Worm (Caenorhabditis elegans): ENCODE data around the gene W01C8.5.

W01C8.5 gene

ce11 chrX:5696197-5696596 is 911 bp downstream of the W01C8.5 start (continued):
- TF ChIP-seq zfh-2 (GFP tag; conservative IDR thresholded peaks at IDR 0.05) (peak; percentile 64), lsl-1 (GFP tag; optimal IDR thresholded peaks at IDR 0.05) (no peak), ceh-91 (GFP tag; IDR thresholded peaks at IDR 0.05) (no peak), sdz-38 (tag; optimal IDR thresholded peaks at IDR 0.05) (no peak), egl-44 (GFP tag; IDR thresholded peaks at IDR 0.05) (peak; percentile 51; the same call in 1 of the 2 replicates), egl-18 (GFP tag; IDR thresholded peaks at IDR 0.05) (no peak), F52B5.7 (tag; optimal IDR thresholded peaks at IDR 0.05) (no peak), ekl-4 (GFP tag; IDR thresholded peaks at IDR 0.05) (peak; percentile 48; the same call in 1 of the 2 replicates), let-607 (tag; optimal IDR thresholded peaks at IDR 0.05) (peak in 1 of 2 experiments; percentile 26), chd-7 (tag; optimal IDR thresholded peaks at IDR 0.05) (peak; percentile 18), nhr-90 (tag; optimal IDR thresholded peaks at IDR 0.05) (peak; percentile 21), lin-26 (GFP tag; IDR thresholded peaks at IDR 0.05) (peak; percentile 76), lin-40 (tag; optimal IDR thresholded peaks at IDR 0.05) (peak; percentile 34), somi-1 (GFP tag; optimal IDR thresholded peaks at IDR 0.05) (peak; percentile 34), nhr-80 (tag; optimal IDR thresholded peaks at IDR 0.05) (peak; percentile 93), lin-54 (GFP tag; optimal IDR thresholded peaks at IDR 0.05) (peak; percentile 6), B0336.3 (GFP tag; IDR thresholded peaks at IDR 0.05) (peak; percentile 63; the same call in 1 of the 2 replicates), aptf-2 (GFP tag; conservative IDR thresholded peaks at IDR 0.05) (no peak), attf-5 (GFP tag; optimal IDR thresholded peaks at IDR 0.05) (peak; percentile 30), let-526 (GFP tag; IDR thresholded peaks at IDR 0.05) (0 out of 2 replicates have a peak, but pooled peaks have one; percentile 11), ztf-22 (GFP tag; optimal IDR thresholded peaks at IDR 0.05) (peak; percentile 43), repo-1 (tag; optimal IDR thresholded peaks at IDR 0.05) (no peak)

DNA sequence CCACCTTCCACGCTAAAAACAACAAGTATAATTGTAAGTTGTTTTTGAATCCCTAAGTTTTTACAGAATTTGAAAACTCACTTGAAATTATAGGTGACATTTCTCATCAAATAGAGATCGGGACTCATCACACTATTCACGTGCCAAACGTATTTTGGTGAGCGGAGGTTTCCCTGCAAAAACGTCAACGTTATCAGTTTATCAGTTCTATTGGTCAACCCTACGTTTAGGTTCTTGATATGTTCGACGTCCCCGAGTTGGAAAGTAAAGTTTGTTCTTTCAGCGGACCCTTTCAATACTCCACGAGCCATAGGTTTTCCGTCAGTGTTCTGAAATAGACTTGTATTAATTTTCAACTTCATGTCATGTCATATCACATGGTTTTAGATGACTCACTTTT is 1.7 kb downstream of the W01C8.5 start:
- no peak for TF ChIP-seq hsf-1 (GFP tag; IDR thresholded peaks at IDR 0.05)
- no peak for TF ChIP-seq athp-1 (tag; optimal IDR thresholded peaks at IDR 0.05)
- no peak for TF ChIP-seq ztf-18 (tag; optimal IDR thresholded peaks at IDR 0.05)
- TF ChIP-seq nhr-80 (tag; optimal IDR thresholded peaks at IDR 0.05): peak; percentile 24
- TF ChIP-seq hmg-1.2 (GFP tag; IDR thresholded peaks at IDR 0.05): no peak
- no peak for TF ChIP-seq lin-54 (GFP tag; optimal IDR thresholded peaks at IDR 0.05)
- TF ChIP-seq B0336.3 (GFP tag; IDR thresholded peaks at IDR 0.05): no peak
- no peak for TF ChIP-seq unc-130 (GFP tag; optimal IDR thresholded peaks at IDR 0.05)
- TF ChIP-seq unc-62 (GFP tag; optimal IDR thresholded peaks at IDR 0.05): peak; percentile 54
- TF ChIP-seq F39B2.1 (GFP tag; IDR thresholded peaks at IDR 0.05): no peak
- no peak for TF ChIP-seq T26A5.8 (tag; optimal IDR thresholded peaks at IDR 0.05)
- no peak for TF ChIP-seq F57C9.4 (tag; optimal IDR thresholded peaks at IDR 0.05)

- no peak for TF ChIP-seq ama-1 (optimal IDR thresholded peaks at IDR 0.05)
- TF ChIP-seq ama-1 (GFP tag; optimal IDR thresholded peaks at IDR 0.05): no peak
- TF ChIP-seq mxl-1 (tag; optimal IDR thresholded peaks at IDR 0.05): no peak
- no peak for TF ChIP-seq Y79H2A.3 (GFP tag; conservative IDR thresholded peaks at IDR 0.05)
- no peak for TF ChIP-seq hlh-12 (tag; optimal IDR thresholded peaks at IDR 0.05)
Observed at ce11 chrX:5692099-5692498, 5.0 kb downstream of the W01C8.5 start, which contains the start of gene W01C8.1. Gene W01C8.1, plus strand, starts transcription at chrX:5692399.

DNA sequence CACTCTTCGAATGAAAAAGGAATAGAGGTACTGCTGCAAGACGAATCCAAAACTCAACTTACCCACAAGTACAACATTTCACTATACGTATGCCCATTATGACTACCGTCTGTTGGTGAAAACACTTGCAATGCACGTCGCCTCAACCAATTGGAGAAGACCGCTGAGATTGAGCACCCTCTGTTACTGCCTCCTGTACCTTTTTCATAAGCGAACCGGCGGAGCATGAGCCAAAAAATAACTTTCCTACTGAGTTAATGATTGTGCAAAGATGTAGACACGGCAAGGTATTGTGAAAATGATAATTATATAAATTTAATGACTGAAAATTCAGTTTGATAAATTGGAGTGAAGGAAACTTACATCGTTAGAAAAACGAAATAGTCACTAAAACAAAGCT is 8.0 kb downstream of the W01C8.5 start:
- TF ChIP-seq atf-7 (tag; optimal IDR thresholded peaks at IDR 0.05): no peak
- TF ChIP-seq nfya-1 (tag; optimal IDR thresholded peaks at IDR 0.05; ENCODE audit: borderline replicate concordance, insufficient read depth): no peak
- TF ChIP-seq cebp-1 (GFP tag; IDR thresholded peaks at IDR 0.05): no peak
- no peak for TF ChIP-seq cebp-1 (tag; optimal IDR thresholded peaks at IDR 0.05)
- no peak for TF ChIP-seq F10E7.11 (tag; optimal IDR thresholded peaks at IDR 0.05)
- TF ChIP-seq ceh-27 (GFP tag; optimal IDR thresholded peaks at IDR 0.05): no peak
- no peak for TF ChIP-seq ztf-3 (GFP tag; optimal IDR thresholded peaks at IDR 0.05)
- no peak for TF ChIP-seq hsf-1 (GFP tag; IDR thresholded peaks at IDR 0.05)
- no peak for TF ChIP-seq madf-8 (GFP tag; conservative IDR thresholded peaks at IDR 0.05)
- TF ChIP-seq mcd-1 (GFP tag; IDR thresholded peaks at IDR 0.05): no peak
- no peak for TF ChIP-seq sdz-38 (tag; optimal IDR thresholded peaks at IDR 0.05)
- TF ChIP-seq snpc-1.1 (tag; optimal IDR thresholded peaks at IDR 0.05; ENCODE audit: insufficient read depth): no peak
- TF ChIP-seq unc-62 (GFP tag; optimal IDR thresholded peaks at IDR 0.05): no peak
- TF ChIP-seq akir-1 (GFP tag; optimal IDR thresholded peaks at IDR 0.05): no peak
